Worm (Caenorhabditis elegans): ENCODE results near the gene cpx-2.

cpx-2 gene

DNA sequence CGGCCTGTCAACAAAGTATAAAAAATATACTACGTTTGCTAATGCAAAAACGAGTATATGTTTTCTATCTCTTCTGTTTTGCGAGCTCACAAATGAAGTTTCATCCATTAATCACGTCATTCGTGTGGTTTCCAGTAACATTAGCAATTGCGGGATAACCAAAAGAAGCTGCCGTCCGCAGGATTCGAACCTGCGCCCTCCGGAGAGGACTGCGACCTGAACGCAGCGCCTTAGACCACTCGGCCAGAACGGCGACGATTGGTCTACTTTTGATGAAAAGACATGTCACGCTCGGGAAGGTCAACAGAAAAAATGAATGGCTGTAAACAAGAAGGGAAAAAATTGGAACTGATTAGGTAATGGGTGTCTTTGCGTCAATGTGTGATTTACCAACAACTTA lies 32.2 kb downstream of the cpx-2 start (continued):
- TF ChIP-seq Y67H2A.10 (GFP tag; conservative IDR thresholded peaks at IDR 0.05) = 0 out of 2 replicates have a peak, but pooled peaks have one; percentile 20

DNA sequence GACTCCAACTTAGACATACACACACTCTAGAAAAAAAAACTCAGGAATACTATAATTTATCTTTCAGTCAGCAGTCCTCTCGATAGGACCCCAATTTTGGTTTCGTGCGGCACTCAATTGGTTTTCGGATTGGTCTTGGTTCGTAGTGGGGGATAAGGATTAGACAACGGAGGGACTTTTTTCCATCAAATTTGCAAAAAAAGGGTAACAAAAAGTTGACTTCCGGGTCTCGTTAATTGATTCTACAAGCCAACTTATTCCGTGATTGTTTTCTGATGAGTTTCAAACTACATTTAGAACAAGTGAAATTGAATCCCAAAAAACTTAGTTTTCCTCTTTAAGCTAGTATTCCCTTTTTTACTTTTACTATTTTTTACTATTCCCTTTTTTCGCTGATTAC lies 36.7 kb downstream of the cpx-2 start:
- TF ChIP-seq F33H1.4 (GFP tag; IDR thresholded peaks at IDR 0.05) = no peak
- no peak for TF ChIP-seq lsl-1 (GFP tag; optimal IDR thresholded peaks at IDR 0.05)
- TF ChIP-seq rpc-1 (optimal IDR thresholded peaks at IDR 0.05) = no peak
- TF ChIP-seq rpc-1 (tag; optimal IDR thresholded peaks at IDR 0.05) = no peak
- no peak for TF ChIP-seq Y56A3A.18 (GFP tag; IDR thresholded peaks at IDR 0.05)
- TF ChIP-seq lir-1 (GFP tag; conservative IDR thresholded peaks at IDR 0.05) = no peak

DNA sequence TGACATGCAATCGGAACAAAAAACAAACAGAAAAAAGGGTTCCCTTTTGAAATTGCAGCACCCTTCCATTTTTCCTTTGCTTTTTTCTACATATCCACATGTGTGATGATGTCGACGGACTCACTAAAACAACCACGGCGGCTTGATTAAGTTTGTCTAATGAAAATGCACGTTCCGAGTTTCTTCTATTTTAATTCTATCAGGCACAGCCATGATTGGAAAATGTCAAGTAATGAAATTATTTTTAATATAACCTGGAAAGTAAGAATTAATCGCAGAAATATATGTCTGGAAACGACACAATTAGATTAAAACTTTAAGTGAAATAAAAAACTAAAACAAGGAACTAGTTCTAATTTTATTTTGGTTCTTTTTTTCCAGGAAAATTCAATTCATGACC lies 37.2 kb downstream of the cpx-2 start:
- TF ChIP-seq cebp-1 (GFP tag; IDR thresholded peaks at IDR 0.05) (no peak), cebp-1 (tag; optimal IDR thresholded peaks at IDR 0.05) (no peak), C17E4.6 (GFP tag; IDR thresholded peaks at IDR 0.05) (no peak), dpff-1 (tag; optimal IDR thresholded peaks at IDR 0.05) (no peak), madf-8 (GFP tag; conservative IDR thresholded peaks at IDR 0.05) (no peak), egrh-3 (GFP tag; IDR thresholded peaks at IDR 0.05) (no peak), ZK185.1 (tag; optimal IDR thresholded peaks at IDR 0.05; ENCODE audit: poor library complexity, severe bottlenecking) (no peak), rcor-1 (GFP tag; IDR thresholded peaks at IDR 0.05) (no peak), lir-1 (GFP tag; conservative IDR thresholded peaks at IDR 0.05) (no peak), egl-18 (GFP tag; IDR thresholded peaks at IDR 0.05) (no peak), K11D2.4 (GFP tag; IDR thresholded peaks at IDR 0.05) (no peak), lin-54 (GFP tag; optimal IDR thresholded peaks at IDR 0.05) (no peak), madf-10 (tag; optimal IDR thresholded peaks at IDR 0.05) (no peak)

DNA sequence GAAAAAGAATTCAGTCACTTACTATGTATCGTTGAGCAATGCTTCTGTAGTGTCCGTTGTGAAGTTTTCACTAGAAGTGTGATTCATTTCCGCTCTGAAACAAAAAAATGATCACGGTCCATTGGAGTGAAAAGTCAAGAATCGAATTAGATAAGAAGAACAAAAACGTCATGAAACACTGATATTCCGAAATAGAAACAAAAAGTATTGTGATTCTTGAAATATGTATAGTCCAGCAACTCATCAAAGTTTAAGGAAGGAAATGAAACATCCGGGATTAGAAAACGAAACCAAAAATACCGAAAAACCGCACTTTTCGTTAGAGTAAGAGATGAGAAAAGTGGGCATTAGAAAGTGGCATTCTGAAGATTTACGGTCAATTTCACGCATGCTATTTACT lies 38.4 kb downstream of the cpx-2 start, which contains the start of gene npr-10:
Gene npr-10, minus strand, starts transcription at position 101 of the 400 bp plus-strand sequence.
- TF ChIP-seq nhr-120 (GFP tag; IDR thresholded peaks at IDR 0.05) = no peak
- TF ChIP-seq egl-44 (GFP tag; IDR thresholded peaks at IDR 0.05) = no peak
- no peak for TF ChIP-seq ccch-3 (GFP tag; optimal IDR thresholded peaks at IDR 0.05)
- no peak for TF ChIP-seq lag-1 (GFP tag; IDR thresholded peaks at IDR 0.05)
- TF ChIP-seq madf-10 (tag; optimal IDR thresholded peaks at IDR 0.05) = no peak
- TF ChIP-seq lir-1 (GFP tag; conservative IDR thresholded peaks at IDR 0.05) = no peak
- no peak for TF ChIP-seq D2030.7 (GFP tag; IDR thresholded peaks at IDR 0.05)
- TF ChIP-seq unc-130 (GFP tag; optimal IDR thresholded peaks at IDR 0.05) = no peak
- no peak for TF ChIP-seq B0336.3 (GFP tag; IDR thresholded peaks at IDR 0.05)
- no peak for TF ChIP-seq snpc-1.3 (tag; optimal IDR thresholded peaks at IDR 0.05; ENCODE audit: insufficient read depth)
- TF ChIP-seq gei-17 (GFP tag; optimal IDR thresholded peaks at IDR 0.05) = no peak
- TF ChIP-seq attf-6 (GFP tag; IDR thresholded peaks at IDR 0.05) = no peak
- no peak for TF ChIP-seq ztf-28 (GFP tag; IDR thresholded peaks at IDR 0.05)
- TF ChIP-seq Y56A3A.18 (GFP tag; IDR thresholded peaks at IDR 0.05) = no peak
- no peak for TF ChIP-seq madf-6 (GFP tag; IDR thresholded peaks at IDR 0.05)

DNA sequence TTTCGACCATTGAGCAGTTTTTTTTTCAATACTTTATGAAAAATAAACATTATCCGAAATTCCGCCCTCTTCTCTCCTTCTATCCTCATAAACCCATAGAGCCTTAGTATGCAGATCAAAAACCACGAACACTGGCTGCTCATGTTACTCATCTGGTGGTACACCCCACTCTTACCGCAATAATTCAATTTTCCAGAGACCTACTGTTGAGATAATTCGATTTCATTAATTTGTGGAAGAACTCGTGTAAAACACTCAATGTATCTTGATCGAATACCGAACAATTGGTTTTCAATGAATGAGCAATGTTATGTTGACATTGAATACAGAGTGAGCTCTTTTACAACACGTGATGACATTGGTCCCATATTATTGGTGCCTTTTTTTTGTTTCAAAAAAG lies 49.6 kb downstream of the cpx-2 start:
- TF ChIP-seq F39B2.1 (GFP tag; IDR thresholded peaks at IDR 0.05) (no peak), snpc-3.4 (tag; optimal IDR thresholded peaks at IDR 0.05) (no peak), somi-1 (GFP tag; optimal IDR thresholded peaks at IDR 0.05) (no peak), ceh-79 (tag; optimal IDR thresholded peaks at IDR 0.05) (no peak), attf-3 (GFP tag; conservative IDR thresholded peaks at IDR 0.05) (no peak), rpc-1 (optimal IDR thresholded peaks at IDR 0.05) (no peak), rpc-1 (tag; optimal IDR thresholded peaks at IDR 0.05) (no peak), ama-1 (optimal IDR thresholded peaks at IDR 0.05) (no peak), ama-1 (GFP tag; optimal IDR thresholded peaks at IDR 0.05) (no peak), Y67H2A.10 (GFP tag; conservative IDR thresholded peaks at IDR 0.05) (no peak), F33H1.4 (GFP tag; IDR thresholded peaks at IDR 0.05) (no peak), pha-4 (tag; optimal IDR thresholded peaks at IDR 0.05) (no peak), fkh-3 (tag; optimal IDR thresholded peaks at IDR 0.05) (no peak), B0035.1 (tag; optimal IDR thresholded peaks at IDR 0.05) (no peak), cebp-1 (GFP tag; IDR thresholded peaks at IDR 0.05) (no peak), cebp-1 (tag; optimal IDR thresholded peaks at IDR 0.05) (no peak), hmg-1.2 (GFP tag; IDR thresholded peaks at IDR 0.05) (no peak), ceh-27 (GFP tag; optimal IDR thresholded peaks at IDR 0.05) (no peak)
